Worm (Caenorhabditis elegans) whole organism, L4 larva: ENCODE measurements around the gene tbc-3.

Experiments
- D1046.2 ChIP-seq: fragments of 200-800 bp; sonication (Bioruptor generic); IDR thresholded peaks from 2 replicates; pipeline ENCODE4 v1.3.6; 2022; ENCODE audit warnings: missing genetic modification characterization, missing compliant biosample characterization
- T20F7.1 ChIP-seq: fragments of 200-800 bp; sonication (Bioruptor generic); optimal IDR thresholded peaks from 2 replicates; lab custom pipeline; 2018; ENCODE audit warnings: mild to moderate bottlenecking, missing genetic modification characterization, missing compliant biosample characterization
- T26A8.4 ChIP-seq: fragments of 200-800 bp; sonication (Bioruptor generic); IDR thresholded peaks from 2 replicates; pipeline ENCODE4 v1.3.6; 2022; ENCODE audit warnings: missing genetic modification characterization, missing compliant biosample characterization
- Y105C5A.15 ChIP-seq: fragments of 200-800 bp; sonication (Bioruptor generic); IDR thresholded peaks from 2 replicates; pipeline ENCODE4 v1.3.6; 2022; ENCODE audit warnings: missing genetic modification characterization, missing compliant biosample characterization
- Y75B8A.6 ChIP-seq: fragments of 200-800 bp; sonication (Bioruptor generic); IDR thresholded peaks from 2 replicates; pipeline ENCODE4 v1.3.6; 2022; ENCODE audit warnings: missing genetic modification reagents, missing genetic modification characterization, missing compliant biosample characterization
- ZK337.2 ChIP-seq: fragments of 200-800 bp; sonication (Bioruptor generic); IDR thresholded peaks from 2 replicates; pipeline ENCODE4 v1.3.6; 2022; ENCODE audit warnings: missing genetic modification reagents, missing genetic modification characterization, missing compliant biosample characterization
- aha-1 ChIP-seq: fragments of 150-350 bp; peaks from one replicate; lab custom pipeline; 2014; ENCODE audit warnings: missing biosample characterization, missing genetic modification characterization
- attf-4 ChIP-seq: sonication (generic microtip); optimal IDR thresholded peaks from 3 replicates; lab custom pipeline; 2017; ENCODE audit warnings: missing biosample characterization, missing genetic modification characterization
- ceh-20 ChIP-seq: fragments of 200-800 bp; sonication (Bioruptor generic); IDR thresholded peaks from 2 replicates; pipeline ENCODE4 v1.3.6; 2022; ENCODE audit warnings: missing genetic modification reagents, missing genetic modification characterization, missing compliant biosample characterization
- ceh-44 ChIP-seq: fragments of 200-800 bp; sonication (Bioruptor generic); IDR thresholded peaks from 2 replicates; pipeline ENCODE4 v1.3.6; 2022; ENCODE audit warnings: missing genetic modification reagents, missing genetic modification characterization, missing compliant biosample characterization
- ceh-62 ChIP-seq: sonication (generic microtip); optimal IDR thresholded peaks from 2 replicates; lab custom pipeline; 2017; ENCODE audit warnings: missing biosample characterization, missing genetic modification characterization
- daf-16 ChIP-seq, 3 experiments: sonication (generic microtip); optimal IDR thresholded peaks; 2 replicates each; lab custom pipeline; 2016 to 2017; ENCODE audit warnings: missing genetic modification characterization in 3 of 3, missing genetic modification reagents in 3 of 3, mild to moderate bottlenecking in 2 of 3, missing compliant biosample characterization in 2 of 3, missing biosample characterization in 1 of 3, moderate library complexity in 1 of 3
- dmd-6 ChIP-seq: fragments of 200-800 bp; sonication (Bioruptor generic); IDR thresholded peaks from 2 replicates; pipeline ENCODE4 v1.3.6; 2022; ENCODE audit warnings: missing genetic modification reagents, missing genetic modification characterization, missing compliant biosample characterization
- dpl-1 ChIP-seq: fragments of 150-350 bp; optimal IDR thresholded peaks from 2 replicates; lab custom pipeline; 2014; ENCODE audit warnings: missing biosample characterization, missing genetic modification reagents, missing genetic modification characterization
- dve-1 ChIP-seq: sonication (generic microtip); optimal IDR thresholded peaks from 2 replicates; lab custom pipeline; 2017; ENCODE audit warnings: antibody characterized with exemption, mild to moderate bottlenecking, missing genetic modification characterization, missing compliant biosample characterization; ENCODE audit not compliant: insufficient read depth
- egl-43 ChIP-seq: fragments of 200-800 bp; sonication (Bioruptor generic); IDR thresholded peaks from 2 replicates; pipeline ENCODE4 v1.3.6; 2022; ENCODE audit warnings: missing genetic modification reagents, missing genetic modification characterization, missing compliant biosample characterization
- hif-1 ChIP-seq, 2 experiments: sonication (generic microtip); optimal IDR thresholded peaks; 2 replicates each; lab custom pipeline; 2016 to 2017; ENCODE audit warnings: missing compliant biosample characterization in 2 of 2, missing genetic modification characterization in 2 of 2, missing genetic modification reagents in 2 of 2, missing genotype in 2 of 2, mild to moderate bottlenecking in 1 of 2
- hlh-11 ChIP-seq: fragments of 200-800 bp; sonication (Bioruptor generic); optimal IDR thresholded peaks from 2 replicates; lab custom pipeline; 2018; ENCODE audit warnings: mild to moderate bottlenecking, missing genetic modification characterization, missing compliant biosample characterization
- hlh-30 ChIP-seq: sonication (generic microtip); optimal IDR thresholded peaks from 2 replicates; lab custom pipeline; 2017; ENCODE audit warnings: antibody characterized with exemption, mild to moderate bottlenecking, missing genetic modification characterization, missing compliant biosample characterization; ENCODE audit not compliant: insufficient read depth
- hmg-1.1 ChIP-seq: fragments of 200-800 bp; sonication (Bioruptor generic); IDR thresholded peaks from 2 replicates; pipeline ENCODE4 v1.3.6; 2022; ENCODE audit warnings: missing genetic modification reagents, missing genetic modification characterization, missing compliant biosample characterization
- jun-1 ChIP-seq: fragments of 150-350 bp; optimal IDR thresholded peaks from 2 replicates; lab custom pipeline; 2014; ENCODE audit warnings: missing biosample characterization, missing genetic modification reagents, missing genetic modification characterization
- lim-7 ChIP-seq: fragments of 200-800 bp; sonication (Bioruptor generic); IDR thresholded peaks from 2 replicates; pipeline ENCODE4 v1.3.6; 2022; ENCODE audit warnings: missing genetic modification characterization, missing compliant biosample characterization
- lin-1 ChIP-seq: fragments of 200-800 bp; sonication (Bioruptor generic); IDR thresholded peaks from 2 replicates; pipeline ENCODE4 v1.3.6; 2022; ENCODE audit warnings: missing genetic modification reagents, missing genetic modification characterization, missing compliant biosample characterization
- lin-13 ChIP-seq: fragments of 150-350 bp; optimal IDR thresholded peaks from 2 replicates; lab custom pipeline; 2014; ENCODE audit warnings: missing biosample characterization, missing genetic modification reagents, missing genetic modification characterization
- lin-15B ChIP-seq: fragments of 150-350 bp; sonication (generic microtip); optimal IDR thresholded peaks from 3 replicates; lab custom pipeline; 2014; ENCODE audit warnings: missing biosample characterization, missing genetic modification characterization
- lin-29 ChIP-seq: fragments of 200-800 bp; sonication (Bioruptor generic); IDR thresholded peaks from 2 replicates; pipeline ENCODE4 v1.3.6; 2022; ENCODE audit warnings: missing genetic modification reagents, missing genetic modification characterization, missing compliant biosample characterization
- lsy-2 ChIP-seq, 2 experiments: fragments of 150-350 bp in 1 of 2; sonication (generic microtip) in 1 of 2; optimal IDR thresholded peaks; 2 replicates each; lab custom pipeline; 2014 to 2017; ENCODE audit warnings: missing biosample characterization in 2 of 2, missing genetic modification characterization in 2 of 2
- mdl-1 ChIP-seq, 2 experiments: fragments of 150-350 bp in 1 of 2; sonication (generic microtip) in 1 of 2; optimal IDR thresholded peaks; 2 replicates each; lab custom pipeline; 2014 to 2017; ENCODE audit warnings: missing biosample characterization in 2 of 2, missing genetic modification characterization in 2 of 2
- mdt-29 ChIP-seq: fragments of 200-800 bp; sonication (Bioruptor generic); IDR thresholded peaks from 2 replicates; pipeline ENCODE4 v1.3.6; 2022; ENCODE audit warnings: missing genetic modification reagents, missing genetic modification characterization, missing compliant biosample characterization
- mep-1 ChIP-seq: fragments of 150-350 bp; sonication (generic microtip); optimal IDR thresholded peaks from 3 replicates; lab custom pipeline; 2014; ENCODE audit warnings: missing biosample characterization, missing genetic modification characterization
- mes-2 ChIP-seq: sonication (generic microtip); optimal IDR thresholded peaks from 2 replicates; lab custom pipeline; 2016; ENCODE audit warnings: missing genotype, mild to moderate bottlenecking, missing genetic modification characterization, missing compliant biosample characterization; ENCODE audit not compliant: poor library complexity, severe bottlenecking
- mxl-3 ChIP-seq: fragments of 200-800 bp; sonication (Bioruptor generic); optimal IDR thresholded peaks from 2 replicates; lab custom pipeline; 2018; ENCODE audit warnings: mild to moderate bottlenecking, missing genetic modification characterization, missing compliant biosample characterization
- nhr-11 ChIP-seq: fragments of 150-350 bp; optimal IDR thresholded peaks from 2 replicates; lab custom pipeline; 2014; ENCODE audit warnings: missing biosample characterization, missing genetic modification characterization
- nhr-111 ChIP-seq: fragments of 200-800 bp; sonication (Bioruptor generic); optimal IDR thresholded peaks from 2 replicates; lab custom pipeline; 2018; ENCODE audit warnings: mild to moderate bottlenecking, missing genetic modification characterization, missing compliant biosample characterization
- nhr-28 ChIP-seq: fragments of 150-350 bp; optimal IDR thresholded peaks from 2 replicates; lab custom pipeline; 2014; ENCODE audit warnings: missing biosample characterization, missing genetic modification characterization
- nhr-48 ChIP-seq: sonication (generic microtip); optimal IDR thresholded peaks from 2 replicates; lab custom pipeline; 2016; ENCODE audit warnings: mild to moderate bottlenecking, missing genetic modification characterization, missing compliant biosample characterization
- nhr-6 ChIP-seq: fragments of 150-350 bp; optimal IDR thresholded peaks from 2 replicates; lab custom pipeline; 2014; ENCODE audit warnings: missing biosample characterization, missing genetic modification characterization
- nhr-76 ChIP-seq: fragments of 150-350 bp; optimal IDR thresholded peaks from 2 replicates; lab custom pipeline; 2014; ENCODE audit warnings: missing biosample characterization, missing genetic modification characterization
- nhr-77 ChIP-seq: fragments of 150-350 bp; optimal IDR thresholded peaks from 2 replicates; lab custom pipeline; 2014; ENCODE audit warnings: missing biosample characterization, missing genetic modification characterization
- php-3 ChIP-seq: fragments of 200-800 bp; sonication (Bioruptor generic); IDR thresholded peaks from 2 replicates; pipeline ENCODE4 v1.3.6; 2022; ENCODE audit warnings: missing genetic modification reagents, missing genetic modification characterization, missing compliant biosample characterization
- pqm-1 ChIP-seq: sonication (generic microtip); optimal IDR thresholded peaks from 2 replicates; lab custom pipeline; 2017; ENCODE audit warnings: missing biosample characterization, missing genetic modification characterization
- rbr-2 ChIP-seq: sonication (generic microtip); optimal IDR thresholded peaks from 2 replicates; lab custom pipeline; 2016; ENCODE audit warnings: missing genotype, missing genetic modification characterization, missing compliant biosample characterization
- unc-62 ChIP-seq, 3 experiments: fragments of 150-350 bp in 1 of 3; sonication (generic microtip); optimal IDR thresholded peaks in 2 of 3; peaks in 1 of 3; 1 replicate in 1 of 3; 2 replicates in 2 of 3; lab custom pipeline; 2014 to 2017; ENCODE audit warnings: missing biosample characterization in 3 of 3, missing genetic modification characterization in 3 of 3, missing genetic modification reagents in 3 of 3, missing genotype in 1 of 3
- zip-11 ChIP-seq: fragments of 200-800 bp; sonication (Bioruptor generic); IDR thresholded peaks from 2 replicates; pipeline ENCODE4 v1.3.6; 2022; ENCODE audit warnings: missing genetic modification characterization, missing compliant biosample characterization
- zip-2 ChIP-seq: fragments of 150-350 bp; optimal IDR thresholded peaks from 2 replicates; lab custom pipeline; 2014; ENCODE audit warnings: missing biosample characterization, missing genetic modification characterization
- ztf-7 ChIP-seq: fragments of 150-350 bp; optimal IDR thresholded peaks from 2 replicates; lab custom pipeline; 2014; ENCODE audit warnings: missing biosample characterization, missing genetic modification characterization

Gene tbc-3

ce11 chrIV:9873837-9874236 is 25.0 kb upstream of the tbc-3 start:
- peak; percentile 9; the same call in 1 of the 2 replicates for TF ChIP-seq ceh-20 (GFP tag; lab: Robert Waterston, UW)
- TF ChIP-seq aha-1 (tag; lab: Kevin White, UChicago): peak; percentile 60
- TF ChIP-seq dpl-1 (GFP tag; lab: Kevin White, UChicago): peak; percentile 12
- TF ChIP-seq mdl-1 (tag; optimal IDR thresholded peaks at IDR 0.05; lab: Kevin White, UChicago): peak; percentile 26 to 55
- TF ChIP-seq Y105C5A.15 (GFP tag; lab: Robert Waterston, UW): no peak
- TF ChIP-seq mxl-3 (GFP tag; lab: Kevin White, UChicago): peak; percentile 71
- TF ChIP-seq nhr-28 (tag; lab: Kevin White, UChicago): peak; percentile 39
- TF ChIP-seq rbr-2 (tag; lab: Kevin White, UChicago): peak; percentile 20
- peak; percentile 9 for TF ChIP-seq pqm-1 (tag; lab: Kevin White, UChicago)
- TF ChIP-seq zip-11 (GFP tag; lab: Robert Waterston, UW): no peak
- TF ChIP-seq T20F7.1 (GFP tag; lab: Kevin White, UChicago): peak; percentile 26
- peak; percentile 17 for TF ChIP-seq nhr-77
- TF ChIP-seq hmg-1.1 (GFP tag; lab: Robert Waterston, UW): peak; percentile 56; the same call in 1 of the 2 replicates
- TF ChIP-seq hlh-11 (tag; lab: Kevin White, UChicago): peak; percentile 71
- no peak for TF ChIP-seq egl-43 (GFP tag; lab: Robert Waterston, UW)
- peak; percentile 60 for TF ChIP-seq nhr-48 (tag; lab: Kevin White, UChicago)
- peak in 1 of 2 experiments; percentile 46 for TF ChIP-seq lsy-2 (tag; optimal IDR thresholded peaks at IDR 0.05; lab: Kevin White, UChicago)
- TF ChIP-seq nhr-111: no peak
- peak in 1 of 2 experiments; percentile 8 for TF ChIP-seq hif-1 (tag; optimal IDR thresholded peaks at IDR 0.05; lab: Kevin White, UChicago)
- peak; percentile 66 for TF ChIP-seq mep-1 (tag; lab: Kevin White, UChicago)
- no peak for TF ChIP-seq ztf-7
- TF ChIP-seq mes-2: peak; percentile 37
- TF ChIP-seq nhr-6: peak; percentile 15
- peak; percentile 37 for TF ChIP-seq dve-1 (tag; lab: Kevin White, UChicago)
- peak; percentile 53 for TF ChIP-seq nhr-11
- peak in 1 of 2 experiments; percentile 14 for TF ChIP-seq unc-62 (GFP tag; optimal IDR thresholded peaks at IDR 0.05 in 1 of 2; lab: Kevin White, UChicago)
- TF ChIP-seq unc-62 (tag; optimal IDR thresholded peaks at IDR 0.05; lab: Kevin White, UChicago): no peak
- peak; percentile 13 for TF ChIP-seq lin-13 (GFP tag; lab: Kevin White, UChicago)
- no peak for TF ChIP-seq ceh-44
- TF ChIP-seq daf-16 (GFP tag; optimal IDR thresholded peaks at IDR 0.05; lab: Kevin White, UChicago): no peak
- peak; percentile 42 for TF ChIP-seq daf-16 (tag; optimal IDR thresholded peaks at IDR 0.05; lab: Kevin White, UChicago)
- TF ChIP-seq lin-29: no peak
- TF ChIP-seq hlh-30 (tag; lab: Kevin White, UChicago): peak; percentile 84
- TF ChIP-seq lin-1 (GFP tag; lab: Robert Waterston, UW): peak; percentile 30; the same call in 1 of the 2 replicates
- TF ChIP-seq dmd-6 (GFP tag; lab: Robert Waterston, UW): peak; percentile 61
- TF ChIP-seq, all 104 proteins: peak for 26

DNA sequence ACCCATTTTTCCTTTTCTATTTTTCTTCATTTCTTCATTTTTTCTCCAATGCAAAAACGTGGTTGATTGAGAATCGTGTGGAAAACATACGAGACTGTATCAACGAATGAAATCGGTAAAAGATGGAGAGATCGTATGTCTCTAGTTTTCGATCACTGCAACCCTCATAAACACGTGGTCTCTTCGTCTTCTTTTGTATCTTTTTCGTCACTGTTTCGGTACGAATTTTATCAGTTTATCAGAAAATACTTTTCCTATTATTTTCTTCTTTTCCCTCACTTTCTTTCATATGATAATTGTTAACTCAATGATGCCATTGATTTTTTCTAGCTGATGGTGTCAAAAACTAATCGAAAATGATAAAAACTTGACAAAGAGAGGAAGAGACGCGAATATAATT is 23.2 kb upstream of the tbc-3 start:
- TF ChIP-seq mdt-29 (GFP tag; lab: Robert Waterston, UW): no peak
- peak; percentile 90 for TF ChIP-seq mxl-3 (GFP tag; lab: Kevin White, UChicago)
- TF ChIP-seq hlh-30 (tag; lab: Kevin White, UChicago): peak; percentile 76
- TF ChIP-seq mes-2: no peak
- TF ChIP-seq lim-7 (GFP tag; lab: Robert Waterston, UW): no peak
- TF ChIP-seq dve-1 (tag; lab: Kevin White, UChicago): peak; percentile 74
- no peak for TF ChIP-seq zip-11 (GFP tag; lab: Robert Waterston, UW)
- TF ChIP-seq ceh-62 (tag; lab: Kevin White, UChicago): no peak
- peak; percentile 14 for TF ChIP-seq dpl-1 (GFP tag; lab: Kevin White, UChicago)
- TF ChIP-seq attf-4 (tag; lab: Kevin White, UChicago): no peak
- TF ChIP-seq php-3 (GFP tag; lab: Robert Waterston, UW): 0 out of 2 replicates have a peak, but pooled peaks have one; percentile 20
- no peak for TF ChIP-seq lin-15B (tag; lab: Kevin White, UChicago)
- no peak for TF ChIP-seq T26A8.4 (GFP tag; lab: Robert Waterston, UW)
- TF ChIP-seq nhr-76 (tag; lab: Kevin White, UChicago): no peak
- peak; percentile 11 for TF ChIP-seq pqm-1 (tag; lab: Kevin White, UChicago)
- TF ChIP-seq lin-29: no peak
- TF ChIP-seq ZK337.2 (GFP tag; lab: Robert Waterston, UW): no peak
- TF ChIP-seq zip-2: no peak
- TF ChIP-seq mep-1 (tag; lab: Kevin White, UChicago): peak; percentile 50
- peak; percentile 44 for TF ChIP-seq T20F7.1 (GFP tag; lab: Kevin White, UChicago)
- TF ChIP-seq D1046.2 (GFP tag; lab: Robert Waterston, UW): no peak
- TF ChIP-seq nhr-28 (tag; lab: Kevin White, UChicago): peak; percentile 87
- peak in 1 of 2 experiments; percentile 43 for TF ChIP-seq unc-62 (GFP tag; optimal IDR thresholded peaks at IDR 0.05 in 1 of 2; lab: Kevin White, UChicago)
- no peak for TF ChIP-seq unc-62 (tag; optimal IDR thresholded peaks at IDR 0.05; lab: Kevin White, UChicago)
- no peak for TF ChIP-seq Y75B8A.6 (GFP tag; lab: Robert Waterston, UW)
- no peak for TF ChIP-seq daf-16 (GFP tag; optimal IDR thresholded peaks at IDR 0.05; lab: Kevin White, UChicago)
- peak; percentile 88 for TF ChIP-seq daf-16 (tag; optimal IDR thresholded peaks at IDR 0.05; lab: Kevin White, UChicago)
- TF ChIP-seq egl-43 (GFP tag; lab: Robert Waterston, UW): no peak
- peak; percentile 81 for TF ChIP-seq nhr-48 (tag; lab: Kevin White, UChicago)
- TF ChIP-seq nhr-77: no peak
- TF ChIP-seq jun-1: no peak
